Fruit fly (Drosophila melanogaster) whole organism, embryonic: Measurements from ENCODE around the gene Pdfr.
A peak's percentile ranks its signal among the peaks of the same experiment; 100 is the strongest.

Experiments
- B-H1 ChIP-seq: fragments of 200-800 bp; sonication (Bioruptor generic); IDR thresholded peaks from 3 replicates; pipeline ENCODE4 v1.3.6; 2022; ENCODE audit warnings: missing biosample characterization, missing genetic modification characterization
- C15 ChIP-seq: fragments of 200-800 bp; sonication (Bioruptor generic); IDR thresholded peaks from 3 replicates; pipeline ENCODE4 v1.3.6; 2022; ENCODE audit warnings: missing biosample characterization, missing genetic modification characterization
- CG10147 ChIP-seq: fragments of 200-800 bp; sonication (Bioruptor generic); optimal IDR thresholded peaks from 2 replicates; lab custom pipeline; 2019; ENCODE audit warnings: missing biosample characterization, mild to moderate bottlenecking, missing genetic modification characterization, moderate library complexity
- CG10267 ChIP-seq: fragments of 200-800 bp; sonication (Bioruptor generic); optimal IDR thresholded peaks from 2 replicates; lab custom pipeline; 2018; ENCODE audit warnings: missing biosample characterization, mild to moderate bottlenecking, missing genetic modification characterization, moderate library complexity
- CG10274 ChIP-seq: fragments of 200-800 bp; sonication (Bioruptor generic); optimal IDR thresholded peaks from 3 replicates; lab custom pipeline; 2017; ENCODE audit warnings: missing biosample characterization, mild to moderate bottlenecking, missing genetic modification characterization
- CG12942 ChIP-seq: fragments of 200-800 bp; sonication (Bioruptor generic); optimal IDR thresholded peaks from 3 replicates; lab custom pipeline; 2016; ENCODE audit warnings: missing biosample characterization, missing genetic modification characterization
- CG13123 ChIP-seq: fragments of 200-800 bp; sonication (Bioruptor generic); optimal IDR thresholded peaks from 2 replicates; lab custom pipeline; 2016; ENCODE audit warnings: missing biosample characterization, missing genetic modification characterization
- CG13424 ChIP-seq: fragments of 200-800 bp; sonication (Bioruptor generic); optimal IDR thresholded peaks from 2 replicates; lab custom pipeline; 2019; ENCODE audit warnings: missing biosample characterization, mild to moderate bottlenecking, missing genetic modification characterization, moderate library complexity
- CG1603 ChIP-seq: fragments of 200-800 bp; sonication (Bioruptor generic); optimal IDR thresholded peaks from 2 replicates; lab custom pipeline; 2019; ENCODE audit warnings: missing biosample characterization, mild to moderate bottlenecking, missing genetic modification characterization, moderate library complexity
- CG17612 ChIP-seq: fragments of 200-800 bp; sonication (Bioruptor generic); IDR thresholded peaks from 2 replicates; pipeline ENCODE4 v1.3.6; 2022; ENCODE audit warnings: missing biosample characterization, missing genetic modification characterization
- CG3407 ChIP-seq: fragments of 200-800 bp; sonication (Bioruptor generic); optimal IDR thresholded peaks from 2 replicates; lab custom pipeline; 2018; ENCODE audit warnings: missing biosample characterization, mild to moderate bottlenecking, missing genetic modification characterization
- CG3726 ChIP-seq: fragments of 200-800 bp; sonication (Bioruptor generic); IDR thresholded peaks from 3 replicates; pipeline ENCODE4, ENCODE4 v1.3.6; 2022; ENCODE audit warnings: missing biosample characterization, missing genetic modification characterization
- CG4820 ChIP-seq: fragments of 200-800 bp; sonication (Bioruptor generic); optimal IDR thresholded peaks from 3 replicates; lab custom pipeline; 2016; ENCODE audit warnings: missing biosample characterization, missing genetic modification characterization
- CG6765 ChIP-seq: fragments of 200-800 bp; sonication (Bioruptor generic); optimal IDR thresholded peaks from 3 replicates; lab custom pipeline; 2017; ENCODE audit warnings: missing biosample characterization, mild to moderate bottlenecking, missing genetic modification characterization
- CG7271 ChIP-seq: fragments of 200-800 bp; sonication (Bioruptor generic); optimal IDR thresholded peaks from 2 replicates; lab custom pipeline; 2018; ENCODE audit warnings: missing biosample characterization, mild to moderate bottlenecking, missing genetic modification characterization, moderate library complexity
- CG8924 ChIP-seq: fragments of 200-800 bp; optimal IDR thresholded peaks from 3 replicates; lab custom pipeline; 2019; ENCODE audit warnings: missing biosample characterization, mild to moderate bottlenecking, missing genetic modification characterization, moderate library complexity
- CG9215 ChIP-seq: fragments of 200-800 bp; sonication (Bioruptor generic); IDR thresholded peaks from 2 replicates; pipeline ENCODE4 v1.3.6; 2022; ENCODE audit warnings: missing biosample characterization, missing genetic modification characterization
- Dbx ChIP-seq: fragments of 200-800 bp; sonication (Bioruptor generic); IDR thresholded peaks from 3 replicates; pipeline ENCODE4 v1.3.6; 2022; ENCODE audit warnings: missing biosample characterization, missing genetic modification characterization
- Dek ChIP-seq: fragments of 200-800 bp; sonication (Bioruptor generic); optimal IDR thresholded peaks from 3 replicates; lab custom pipeline; 2019; ENCODE audit warnings: missing biosample characterization, mild to moderate bottlenecking, missing genetic modification characterization, moderate library complexity
- Hmx ChIP-seq: fragments of 200-800 bp; sonication (Bioruptor generic); optimal IDR thresholded peaks from 2 replicates; lab custom pipeline; 2016; ENCODE audit warnings: missing biosample characterization, missing genetic modification characterization
- Hr78 ChIP-seq, 2 experiments: fragments of 200-800 bp in 1 of 2; fragments of >200 bp in 1 of 2; sonication (Bioruptor generic) in 1 of 2; optimal IDR thresholded peaks; 2 replicates each; lab custom pipeline; 2017 to 2019; ENCODE audit warnings: missing biosample characterization in 2 of 2, missing genetic modification characterization in 2 of 2, mild to moderate bottlenecking in 1 of 2, moderate library complexity in 1 of 2
- Hsf ChIP-seq: fragments of 200-800 bp; sonication (Bioruptor generic); optimal IDR thresholded peaks from 3 replicates; lab custom pipeline; 2016; ENCODE audit warnings: missing biosample characterization, missing genetic modification characterization
- Lhr ChIP-seq: fragments of 200-800 bp; sonication (Bioruptor generic); optimal IDR thresholded peaks from 3 replicates; lab custom pipeline; 2017; ENCODE audit warnings: mild to moderate bottlenecking, missing biosample characterization, missing genetic modification reagents, missing genetic modification characterization
- MBD-R2 ChIP-seq: fragments of 200-800 bp; sonication (Bioruptor generic); IDR thresholded peaks from 2 replicates; pipeline ENCODE4 v1.3.6; 2022; ENCODE audit warnings: missing biosample characterization, missing genetic modification characterization
- Meics ChIP-seq: fragments of 200-800 bp; sonication (Bioruptor generic); optimal IDR thresholded peaks from 2 replicates; lab custom pipeline; 2017; ENCODE audit warnings: missing biosample characterization, mild to moderate bottlenecking, missing genetic modification characterization
- Neu2 ChIP-seq: fragments of 200-800 bp; sonication (Bioruptor generic); optimal IDR thresholded peaks from 3 replicates; lab custom pipeline; 2016; ENCODE audit warnings: missing biosample characterization, missing genetic modification characterization, borderline replicate concordance
- Nf-YB ChIP-seq: fragments of 200-800 bp; sonication (Bioruptor generic); optimal IDR thresholded peaks from 3 replicates; lab custom pipeline; 2019; ENCODE audit warnings: missing biosample characterization, mild to moderate bottlenecking, missing genetic modification characterization, moderate library complexity
- Opbp ChIP-seq: fragments of 200-800 bp; sonication (Bioruptor generic); IDR thresholded peaks from 3 replicates; pipeline ENCODE4 v1.3.6; 2022; ENCODE audit warnings: missing biosample characterization, missing genetic modification characterization; ENCODE audit not compliant: partially characterized antibody
- Rfx ChIP-seq: fragments of 200-800 bp; sonication (Bioruptor generic); IDR thresholded peaks from 2 replicates; pipeline ENCODE4 v1.3.6; 2022; ENCODE audit warnings: missing biosample characterization, missing genetic modification characterization
- Spps ChIP-seq: fragments of 200-800 bp; sonication (Bioruptor generic); optimal IDR thresholded peaks from 2 replicates; lab custom pipeline; 2018; ENCODE audit warnings: missing biosample characterization, mild to moderate bottlenecking, missing genetic modification characterization
- abd-A ChIP-seq: fragments of 200-800 bp; sonication (Bioruptor generic); optimal IDR thresholded peaks from 3 replicates; lab custom pipeline; 2019; ENCODE audit warnings: missing biosample characterization, mild to moderate bottlenecking, missing genetic modification characterization, moderate library complexity
- ara ChIP-seq: fragments of 200-800 bp; sonication (Bioruptor generic); IDR thresholded peaks from 2 replicates; pipeline ENCODE4 v1.3.6; 2022; ENCODE audit warnings: missing biosample characterization, missing genetic modification characterization
- ase ChIP-seq: fragments of 200-800 bp; sonication (Bioruptor generic); IDR thresholded peaks from 3 replicates; pipeline ENCODE4 v1.3.6; 2022; ENCODE audit warnings: missing biosample characterization, missing genetic modification characterization
- bbx ChIP-seq: fragments of 200-800 bp; sonication (Bioruptor generic); IDR thresholded peaks from 2 replicates; pipeline ENCODE4 v1.3.6; 2022; ENCODE audit warnings: missing biosample characterization, missing genetic modification characterization; ENCODE audit not compliant: partially characterized antibody
- caup ChIP-seq: fragments of 200-800 bp; sonication (Bioruptor generic); optimal IDR thresholded peaks from 3 replicates; lab custom pipeline; 2017; ENCODE audit warnings: missing biosample characterization, mild to moderate bottlenecking, missing genetic modification characterization, moderate library complexity; ENCODE audit not compliant: severe bottlenecking
- crp ChIP-seq, 2 experiments: fragments of 200-800 bp; sonication (Bioruptor generic); optimal IDR thresholded peaks; 2 replicates in 1 of 2; 3 replicates in 1 of 2; lab custom pipeline; 2017; ENCODE audit warnings: missing biosample characterization in 2 of 2, missing genetic modification characterization in 2 of 2, mild to moderate bottlenecking in 1 of 2, moderate library complexity in 1 of 2
- ems ChIP-seq: fragments of 200-800 bp; sonication (Bioruptor generic); optimal IDR thresholded peaks from 3 replicates; lab custom pipeline; 2016; ENCODE audit warnings: missing biosample characterization, missing genetic modification characterization
- gt ChIP-seq: fragments of 200-800 bp; sonication (Bioruptor generic); IDR thresholded peaks from 2 replicates; pipeline ENCODE4 v1.3.6; 2022; ENCODE audit warnings: missing biosample characterization, missing genetic modification characterization
- kah ChIP-seq: fragments of 200-800 bp; sonication (Bioruptor generic); optimal IDR thresholded peaks from 2 replicates; lab custom pipeline; 2018; ENCODE audit warnings: missing biosample characterization, mild to moderate bottlenecking, missing genetic modification characterization
- lbe ChIP-seq: fragments of 200-800 bp; sonication (Bioruptor generic); optimal IDR thresholded peaks from 2 replicates; lab custom pipeline; 2016; ENCODE audit warnings: missing biosample characterization, mild to moderate bottlenecking, missing genetic modification characterization
- nerfin-1 ChIP-seq: fragments of 200-800 bp; sonication (Bioruptor generic); optimal IDR thresholded peaks from 3 replicates; lab custom pipeline; 2019; ENCODE audit warnings: missing biosample characterization, mild to moderate bottlenecking, missing genetic modification characterization, moderate library complexity
- p53 ChIP-seq: fragments of 200-800 bp; sonication (Bioruptor generic); optimal IDR thresholded peaks from 2 replicates; lab custom pipeline; 2016; ENCODE audit warnings: missing biosample characterization, missing genetic modification characterization
- pan ChIP-seq, 4 experiments: fragments of >200 bp in 3 of 4; fragments of 200-800 bp in 1 of 4; sonication (Bioruptor generic) in 1 of 4; optimal IDR thresholded peaks in 3 of 4; IDR thresholded peaks in 1 of 4; 2 replicates each; pipeline versions ENCODE4 v1.3.6 to Lab custom; 2017 to 2022; ENCODE audit warnings: missing biosample characterization in 2 of 4, missing genetic modification characterization in 2 of 4, mixed read lengths in 1 of 4
- peb ChIP-seq: fragments of 200-800 bp; sonication (Bioruptor generic); IDR thresholded peaks from 2 replicates; pipeline ENCODE4 v1.3.6; 2022; ENCODE audit warnings: missing biosample characterization, missing genetic modification characterization
- pfk ChIP-seq: fragments of 200-800 bp; sonication (Bioruptor generic); optimal IDR thresholded peaks from 2 replicates; lab custom pipeline; 2018; ENCODE audit warnings: missing biosample characterization, mild to moderate bottlenecking, missing genetic modification characterization, moderate library complexity
- pita ChIP-seq: fragments of 200-800 bp; sonication (Bioruptor generic); optimal IDR thresholded peaks from 2 replicates; lab custom pipeline; 2017; ENCODE audit warnings: missing biosample characterization, mild to moderate bottlenecking, missing genetic modification characterization
- rib ChIP-seq: fragments of 200-800 bp; sonication (Bioruptor generic); IDR thresholded peaks from 2 replicates; pipeline ENCODE4 v1.3.6; 2022; ENCODE audit warnings: missing biosample characterization, missing genetic modification characterization
- stc ChIP-seq: fragments of 200-800 bp; sonication (Bioruptor generic); IDR thresholded peaks from 2 replicates; pipeline ENCODE4 v1.3.6; 2022; ENCODE audit warnings: missing biosample characterization, missing genetic modification characterization
- ttk ChIP-seq: fragments of 200-800 bp; sonication (Bioruptor generic); IDR thresholded peaks from 2 replicates; pipeline ENCODE4 v2.1.2; 2022; ENCODE audit warnings: missing biosample characterization, missing genetic modification characterization
- unc-4 ChIP-seq: fragments of 200-800 bp; sonication (Bioruptor generic); IDR thresholded peaks from 2 replicates; pipeline ENCODE4 v1.3.6; 2022; ENCODE audit warnings: missing biosample characterization, missing genetic modification characterization; ENCODE audit not compliant: partially characterized antibody

Pdfr gene

DNA sequence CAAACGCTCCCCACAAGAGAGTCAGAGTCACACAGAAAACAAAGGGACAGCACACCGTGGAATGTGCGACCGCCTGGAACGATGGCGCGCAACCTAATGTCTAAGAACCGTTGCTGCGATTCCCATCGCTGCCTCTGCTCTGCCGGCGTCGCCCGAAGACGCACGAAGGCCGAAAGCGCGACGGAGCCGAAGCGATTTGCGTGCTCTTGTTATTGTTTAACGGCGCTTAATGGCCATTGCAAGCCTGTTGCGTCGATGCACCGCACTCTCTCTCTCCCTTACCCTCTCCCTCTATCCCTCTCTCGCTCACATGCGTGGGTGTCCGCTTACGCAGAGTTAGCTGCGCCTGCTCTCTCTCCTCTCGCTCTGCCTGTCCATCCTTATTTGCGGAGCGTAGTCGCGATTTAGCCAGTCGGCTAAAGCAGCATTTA is 6.7 kb upstream of the Pdfr start, which contains the start of gene trol (continued):
- TF ChIP-seq crp (GFP tag; optimal IDR thresholded peaks at IDR 0.05; lab: Kevin White, UChicago), result no peak
- TF ChIP-seq C15 (GFP tag; lab: Robert Waterston, UW), result no peak
- TF ChIP-seq CG10274 (GFP tag; lab: Kevin White, UChicago), result no peak
- TF ChIP-seq Rfx (GFP tag; lab: Robert Waterston, UW), result peak; percentile 15; the same call in 1 of the 2 replicates
- TF ChIP-seq CG17612, result no peak
- no peak for TF ChIP-seq Hmx (GFP tag; lab: Kevin White, UChicago)
- TF ChIP-seq CG4820 (GFP tag; lab: Kevin White, UChicago), result no peak
- TF ChIP-seq CG3407 (GFP tag; lab: Kevin White, UChicago), result no peak
- no peak; the same call in 1 of the 2 replicates for TF ChIP-seq stc
- TF ChIP-seq Hr78 (GFP tag; optimal IDR thresholded peaks at IDR 0.05; lab: Kevin White, UChicago), result peak in 1 of 2 experiments; percentile 28
- TF ChIP-seq ems (GFP tag; lab: Kevin White, UChicago), result no peak
- no peak for TF ChIP-seq lbe (GFP tag; lab: Kevin White, UChicago)
- TF ChIP-seq Meics (GFP tag; lab: Kevin White, UChicago), result no peak
- peak; percentile 34 for TF ChIP-seq caup (GFP tag; lab: Kevin White, UChicago)
- TF ChIP-seq Lhr (GFP tag; lab: Kevin White, UChicago), result no peak
- no peak for TF ChIP-seq Spps (tag; lab: Kevin White, UChicago)
- no peak for TF ChIP-seq MBD-R2 (GFP tag; lab: Robert Waterston, UW)
- no peak for TF ChIP-seq Hsf (GFP tag; lab: Kevin White, UChicago)
- TF ChIP-seq CG1603, result no peak
- TF ChIP-seq CG9215 (GFP tag; lab: Robert Waterston, UW), result no peak
- no peak for TF ChIP-seq CG12942 (GFP tag; lab: Kevin White, UChicago)
- TF ChIP-seq CG13123 (GFP tag; lab: Kevin White, UChicago), result no peak
- no peak for TF ChIP-seq CG7271 (tag; lab: Kevin White, UChicago)
- peak; percentile 30 for TF ChIP-seq abd-A
- no peak for TF ChIP-seq nerfin-1 (tag; lab: Kevin White, UChicago)
- no peak for TF ChIP-seq pan (optimal IDR thresholded peaks at IDR 0.05; lab: Kevin White, UChicago)
- no peak for TF ChIP-seq pan (GFP tag; optimal IDR thresholded peaks at IDR 0.05 in 1 of 2, IDR thresholded peaks at IDR 0.05 in 1 of 2)
- no peak for TF ChIP-seq CG3726
- no peak for TF ChIP-seq B-H1
- peak; percentile 27 for TF ChIP-seq kah
- no peak for TF ChIP-seq gt (GFP tag; lab: Robert Waterston, UW)
- TF ChIP-seq ara, result no peak
- TF ChIP-seq rib (GFP tag; lab: Robert Waterston, UW), result no peak
- no peak for TF ChIP-seq CG13424 (tag; lab: Kevin White, UChicago)
- TF ChIP-seq CG6765 (GFP tag; lab: Kevin White, UChicago), result no peak
- no peak for TF ChIP-seq pita
- no peak for TF ChIP-seq ase
- TF ChIP-seq Opbp (GFP tag; lab: Robert Waterston, UW), result 0 out of 3 replicates have a peak, but pooled peaks have one; percentile 20
- TF ChIP-seq CG10267 (tag; lab: Kevin White, UChicago), result no peak
- TF ChIP-seq ttk, result no peak
- TF ChIP-seq Dbx (GFP tag; lab: Robert Waterston, UW), result no peak
- no peak for TF ChIP-seq Neu2 (GFP tag; lab: Kevin White, UChicago)
- no peak for TF ChIP-seq peb
- TF ChIP-seq Nf-YB (GFP tag; lab: Kevin White, UChicago), result no peak
- no peak for TF ChIP-seq unc-4
- TF ChIP-seq CG8924 (tag; lab: Kevin White, UChicago), result no peak
- no peak for TF ChIP-seq p53
- TF ChIP-seq CG10147 (GFP tag; lab: Kevin White, UChicago), result no peak
- no peak for TF ChIP-seq pfk (GFP tag; lab: Kevin White, UChicago)
- TF ChIP-seq bbx (GFP tag; lab: Robert Waterston, UW), result no peak; the same call in 1 of the 2 replicates
- TF ChIP-seq Dek, result no peak
